Fruit fly (Drosophila melanogaster): ENCODE measurements around the gene CG10510.

CG10510 gene

dm6 chr3L:21206486-21206885 is 3.4 kb downstream of the CG10510 start:
- no peak for TF ChIP-seq CG9705 (GFP tag; optimal IDR thresholded peaks at IDR 0.05)
- TF ChIP-seq fru (GFP tag; optimal IDR thresholded peaks at IDR 0.05) = no peak
- no peak for TF ChIP-seq psq (GFP tag; optimal IDR thresholded peaks at IDR 0.05)
- no peak for TF ChIP-seq Vsx2 (GFP tag; optimal IDR thresholded peaks at IDR 0.05; ENCODE audit: partially characterized antibody)
- TF ChIP-seq CG32264 (GFP tag; optimal IDR thresholded peaks at IDR 0.05) = no peak
- TF ChIP-seq sv (GFP tag; optimal IDR thresholded peaks at IDR 0.05) = no peak

- TF ChIP-seq Vsx2 (GFP tag; optimal IDR thresholded peaks at IDR 0.05; ENCODE audit: partially characterized antibody) = no peak
- peak; percentile 11 for TF ChIP-seq h (GFP tag; optimal IDR thresholded peaks at IDR 0.05)
- peak; percentile 4 for TF ChIP-seq Dif (GFP tag; optimal IDR thresholded peaks at IDR 0.05; ENCODE audit: partially characterized antibody)
- TF ChIP-seq lola (GFP tag; optimal IDR thresholded peaks at IDR 0.05) = no peak
- no peak for TF ChIP-seq Mio (GFP tag; optimal IDR thresholded peaks at IDR 0.05)
- TF ChIP-seq Hr83 (GFP tag; optimal IDR thresholded peaks at IDR 0.05; ENCODE audit: poor library complexity, severe bottlenecking) = no peak
- no peak for TF ChIP-seq CrebA (GFP tag; optimal IDR thresholded peaks at IDR 0.05; ENCODE audit: borderline replicate concordance)
- no peak for TF ChIP-seq brk (GFP tag; optimal IDR thresholded peaks at IDR 0.05)
- TF ChIP-seq psq (GFP tag; optimal IDR thresholded peaks at IDR 0.05) = no peak
- TF ChIP-seq OdsH (GFP tag; optimal IDR thresholded peaks at IDR 0.05) = no peak
- TF ChIP-seq sv (GFP tag; optimal IDR thresholded peaks at IDR 0.05) = no peak
- TF ChIP-seq tai (GFP tag; optimal IDR thresholded peaks at IDR 0.05) = no peak
- no peak for TF ChIP-seq br (GFP tag; optimal IDR thresholded peaks at IDR 0.05)
- TF ChIP-seq Dfd (GFP tag; optimal IDR thresholded peaks at IDR 0.05) = no peak
- no peak for TF ChIP-seq Hnf4 (GFP tag; optimal IDR thresholded peaks at IDR 0.05)
- no peak for TF ChIP-seq usp (GFP tag; optimal IDR thresholded peaks at IDR 0.05)
Measured at dm6 chr3L:21205496-21205824, 4.4 kb downstream of the CG10510 start.

dm6 chr3L:21204581-21205495 is 5.0 kb downstream of the CG10510 start:
- TF ChIP-seq dl (GFP tag; optimal IDR thresholded peaks at IDR 0.05; ENCODE audit: insufficient read depth in 1 of 2, partially characterized antibody in 2 of 2) (no peak), foxo (GFP tag; optimal IDR thresholded peaks at IDR 0.05) (no peak), Rel (GFP tag; optimal IDR thresholded peaks at IDR 0.05) (no peak), Rel (tag; optimal IDR thresholded peaks at IDR 0.05) (peak; percentile 54)

- TF ChIP-seq Dif (GFP tag; optimal IDR thresholded peaks at IDR 0.05; ENCODE audit: partially characterized antibody) (peak; percentile 65), dl (GFP tag; optimal IDR thresholded peaks at IDR 0.05; ENCODE audit: insufficient read depth in 1 of 2, partially characterized antibody in 2 of 2) (peak in 1 of 2 experiments; percentile 30), psq (GFP tag; optimal IDR thresholded peaks at IDR 0.05) (peak; percentile 37), tai (GFP tag; optimal IDR thresholded peaks at IDR 0.05) (no peak), CG9705 (GFP tag; optimal IDR thresholded peaks at IDR 0.05) (no peak)
Measured at dm6 chr3L:21202777-21203282, 7.1 kb downstream of the CG10510 start, which contains the start of the genes Targ1, CG10512 and Targ2. Gene Targ1, minus strand, starts transcription at chr3L:21202882. Gene CG10512, plus strand, starts transcription at chr3L:21202920. Gene Targ2, minus strand, starts transcription at chr3L:21203232.

dm6 chr3L:21202029-21202776 is 7.7 kb downstream of the CG10510 start:
- no peak for TF ChIP-seq dsf (GFP tag; optimal IDR thresholded peaks at IDR 0.05; ENCODE audit: borderline replicate concordance)
- TF ChIP-seq CrebA (GFP tag; optimal IDR thresholded peaks at IDR 0.05; ENCODE audit: borderline replicate concordance) = no peak
- TF ChIP-seq Dfd (GFP tag; optimal IDR thresholded peaks at IDR 0.05) = no peak
- TF ChIP-seq sage (GFP tag; optimal IDR thresholded peaks at IDR 0.05) = no peak
- no peak for TF ChIP-seq usp (GFP tag; optimal IDR thresholded peaks at IDR 0.05)
- TF ChIP-seq CG32264 (GFP tag; optimal IDR thresholded peaks at IDR 0.05) = no peak
- no peak for TF ChIP-seq ey (GFP tag; optimal IDR thresholded peaks at IDR 0.05)
- no peak for TF ChIP-seq dl (GFP tag; optimal IDR thresholded peaks at IDR 0.05; ENCODE audit: insufficient read depth in 1 of 2, partially characterized antibody in 2 of 2)
- TF ChIP-seq Jra (GFP tag; optimal IDR thresholded peaks at IDR 0.05) = no peak
- no peak for TF ChIP-seq GATAd (GFP tag; optimal IDR thresholded peaks at IDR 0.05)
- no peak for TF ChIP-seq psq (GFP tag; optimal IDR thresholded peaks at IDR 0.05)
- no peak for TF ChIP-seq Dif (GFP tag; optimal IDR thresholded peaks at IDR 0.05; ENCODE audit: partially characterized antibody)
- TF ChIP-seq HLH106 (tag; optimal IDR thresholded peaks at IDR 0.05) = no peak
- no peak for TF ChIP-seq fru (GFP tag; optimal IDR thresholded peaks at IDR 0.05)
- TF ChIP-seq h (GFP tag; optimal IDR thresholded peaks at IDR 0.05) = no peak

Data from whole organism, wandering third instar larva.